Fruit fly (Drosophila melanogaster) whole organism, embryonic: ENCODE results near the gene Prx2.

Experiments used
- Atf6 ChIP-seq: fragments of 200-800 bp; sonication (Bioruptor generic); IDR thresholded peaks from 2 replicates; pipeline ENCODE4 v1.3.6; 2022; ENCODE audit warnings: missing biosample characterization, missing genetic modification characterization
- B-H2 ChIP-seq: fragments of 200-800 bp; sonication (Bioruptor generic); optimal IDR thresholded peaks from 2 replicates; lab custom pipeline; 2018; ENCODE audit warnings: missing biosample characterization, mild to moderate bottlenecking, missing genetic modification characterization
- BtbVII ChIP-seq: fragments of 200-800 bp; sonication (Bioruptor generic); optimal IDR thresholded peaks from 3 replicates; lab custom pipeline; 2017; ENCODE audit warnings: missing biosample characterization, mild to moderate bottlenecking, missing genetic modification characterization
- CG10147 ChIP-seq: fragments of 200-800 bp; sonication (Bioruptor generic); optimal IDR thresholded peaks from 2 replicates; lab custom pipeline; 2019; ENCODE audit warnings: missing biosample characterization, mild to moderate bottlenecking, missing genetic modification characterization, moderate library complexity
- CG11504 ChIP-seq: fragments of 200-800 bp; sonication (Bioruptor generic); optimal IDR thresholded peaks from 3 replicates; lab custom pipeline; 2019; ENCODE audit warnings: missing biosample characterization, mild to moderate bottlenecking, missing genetic modification characterization, moderate library complexity
- CG11723 ChIP-seq: fragments of 200-800 bp; sonication (Bioruptor generic); optimal IDR thresholded peaks from 2 replicates; lab custom pipeline; 2017; ENCODE audit warnings: missing biosample characterization, mild to moderate bottlenecking, missing genetic modification characterization
- CG12391 ChIP-seq: fragments of 200-800 bp; sonication (Bioruptor generic); optimal IDR thresholded peaks from 3 replicates; lab custom pipeline; 2018; ENCODE audit warnings: missing biosample characterization, mild to moderate bottlenecking, missing genetic modification characterization, moderate library complexity
- CG13424 ChIP-seq: fragments of 200-800 bp; sonication (Bioruptor generic); optimal IDR thresholded peaks from 2 replicates; lab custom pipeline; 2019; ENCODE audit warnings: missing biosample characterization, mild to moderate bottlenecking, missing genetic modification characterization, moderate library complexity
- CG13775 ChIP-seq: fragments of 200-800 bp; sonication (Bioruptor generic); optimal IDR thresholded peaks from 3 replicates; lab custom pipeline; 2017; ENCODE audit warnings: missing biosample characterization, mild to moderate bottlenecking, missing genetic modification characterization
- CG14441 ChIP-seq: fragments of 200-800 bp; sonication (Bioruptor generic); IDR thresholded peaks from 2 replicates; pipeline ENCODE4 v1.3.6; 2022; ENCODE audit warnings: missing biosample characterization, missing genetic modification characterization
- CG17359 ChIP-seq: fragments of 200-800 bp; sonication (Bioruptor generic); optimal IDR thresholded peaks from 3 replicates; lab custom pipeline; 2018; ENCODE audit warnings: missing biosample characterization, mild to moderate bottlenecking, missing genetic modification characterization, moderate library complexity
- CG17361 ChIP-seq: fragments of 200-800 bp; sonication (Bioruptor generic); IDR thresholded peaks from 3 replicates; pipeline ENCODE4 v1.3.6; 2022; ENCODE audit warnings: missing biosample characterization, missing genetic modification characterization
- CG18262 ChIP-seq: fragments of 200-800 bp; optimal IDR thresholded peaks from 3 replicates; lab custom pipeline; 2019; ENCODE audit warnings: missing biosample characterization, mild to moderate bottlenecking, missing genetic modification characterization, moderate library complexity
- CG1832 ChIP-seq: fragments of 200-800 bp; sonication (Bioruptor generic); optimal IDR thresholded peaks from 2 replicates; lab custom pipeline; 2017; ENCODE audit warnings: missing biosample characterization, mild to moderate bottlenecking, missing genetic modification characterization, inconsistent platforms
- CG2712 ChIP-seq: fragments of 200-800 bp; optimal IDR thresholded peaks from 3 replicates; lab custom pipeline; 2019; ENCODE audit warnings: missing biosample characterization, mild to moderate bottlenecking, missing genetic modification characterization, moderate library complexity
- CG31441 ChIP-seq: fragments of 200-800 bp; sonication (Bioruptor generic); IDR thresholded peaks from 2 replicates; pipeline ENCODE4 v1.3.6; 2022; ENCODE audit warnings: missing biosample characterization, missing genetic modification characterization
- CG3163 ChIP-seq: fragments of 200-800 bp; sonication (Bioruptor generic); optimal IDR thresholded peaks from 3 replicates; lab custom pipeline; 2016; ENCODE audit warnings: missing biosample characterization, missing genetic modification characterization
- CG32532 ChIP-seq: fragments of 200-800 bp; sonication (Bioruptor generic); IDR thresholded peaks from 2 replicates; pipeline ENCODE4 v1.3.6; 2022; ENCODE audit warnings: missing biosample characterization, missing genetic modification characterization
- CG34422 ChIP-seq: fragments of 200-800 bp; sonication (Bioruptor generic); IDR thresholded peaks from 3 replicates; pipeline ENCODE4 v1.3.6; 2022; ENCODE audit warnings: missing biosample characterization, missing genetic modification characterization
- CG4328 ChIP-seq: fragments of 200-800 bp; sonication (Bioruptor generic); optimal IDR thresholded peaks from 3 replicates; lab custom pipeline; 2017; ENCODE audit warnings: missing biosample characterization, missing genetic modification reagents, missing genetic modification characterization
- CG5245 ChIP-seq: fragments of 200-800 bp; sonication (Bioruptor generic); optimal IDR thresholded peaks from 3 replicates; lab custom pipeline; 2016; ENCODE audit warnings: missing biosample characterization, missing genetic modification characterization
- CG6254 ChIP-seq: fragments of 200-800 bp; sonication (Bioruptor generic); optimal IDR thresholded peaks from 3 replicates; lab custom pipeline; 2017; ENCODE audit warnings: mild to moderate bottlenecking, missing biosample characterization, missing genetic modification reagents, missing genetic modification characterization
- CG6683 ChIP-seq: fragments of 200-800 bp; sonication (Bioruptor generic); optimal IDR thresholded peaks from 2 replicates; lab custom pipeline; 2017; ENCODE audit warnings: missing biosample characterization, mild to moderate bottlenecking, missing genetic modification characterization, missing genetic modification reagents
- CG8765 ChIP-seq: fragments of 200-800 bp; sonication (Bioruptor generic); IDR thresholded peaks from 2 replicates; pipeline ENCODE4 v1.3.6; 2022; ENCODE audit warnings: missing biosample characterization, missing genetic modification characterization
- D19B ChIP-seq: fragments of 200-800 bp; sonication (Bioruptor generic); optimal IDR thresholded peaks from 2 replicates; lab custom pipeline; 2017; ENCODE audit warnings: missing biosample characterization, mild to moderate bottlenecking, missing genetic modification characterization
- Deaf1 ChIP-seq: fragments of 200-800 bp; optimal IDR thresholded peaks from 3 replicates; lab custom pipeline; 2019; ENCODE audit warnings: missing biosample characterization, mild to moderate bottlenecking, missing genetic modification characterization, moderate library complexity
- Drgx ChIP-seq: fragments of 200-800 bp; sonication (Bioruptor generic); IDR thresholded peaks from 2 replicates; pipeline ENCODE4 v1.3.6; 2022; ENCODE audit warnings: missing biosample characterization, missing genetic modification characterization
- H15 ChIP-seq: fragments of 200-800 bp; sonication (Bioruptor generic); IDR thresholded peaks from 3 replicates; pipeline ENCODE4 v1.3.6; 2022; ENCODE audit warnings: missing biosample characterization, missing genetic modification characterization
- Hand ChIP-seq: fragments of 200-800 bp; sonication (Bioruptor generic); optimal IDR thresholded peaks from 2 replicates; lab custom pipeline; 2017; ENCODE audit warnings: mild to moderate bottlenecking, missing biosample characterization, missing genetic modification reagents, missing genetic modification characterization
- Hey ChIP-seq: fragments of 200-800 bp; sonication (Bioruptor generic); optimal IDR thresholded peaks from 3 replicates; lab custom pipeline; 2018; ENCODE audit warnings: missing biosample characterization, mild to moderate bottlenecking, missing genetic modification characterization
- Hmr ChIP-seq: fragments of 200-800 bp; sonication (Bioruptor generic); optimal IDR thresholded peaks from 3 replicates; lab custom pipeline; 2017; ENCODE audit warnings: mild to moderate bottlenecking, missing biosample characterization, missing genetic modification reagents, missing genetic modification characterization
- Hr51 ChIP-seq, 2 experiments: fragments of 200-800 bp; sonication (Bioruptor generic); optimal IDR thresholded peaks; 2 replicates in 1 of 2; 3 replicates in 1 of 2; lab custom pipeline; 2016 to 2018; ENCODE audit warnings: missing biosample characterization in 2 of 2, missing genetic modification characterization in 2 of 2, mild to moderate bottlenecking in 1 of 2, moderate library complexity in 1 of 2
- Hsf ChIP-seq: fragments of 200-800 bp; sonication (Bioruptor generic); optimal IDR thresholded peaks from 3 replicates; lab custom pipeline; 2016; ENCODE audit warnings: missing biosample characterization, missing genetic modification characterization
- Jarid2 ChIP-seq: fragments of 200-800 bp; sonication (Bioruptor generic); optimal IDR thresholded peaks from 3 replicates; lab custom pipeline; 2017; ENCODE audit warnings: mild to moderate bottlenecking, missing biosample characterization, missing genetic modification reagents, missing genetic modification characterization
- Nf-YC ChIP-seq: fragments of 200-800 bp; optimal IDR thresholded peaks from 3 replicates; lab custom pipeline; 2019; ENCODE audit warnings: missing biosample characterization, mild to moderate bottlenecking, missing genetic modification characterization, moderate library complexity
- NfI ChIP-seq: fragments of 200-800 bp; sonication (Bioruptor generic); optimal IDR thresholded peaks from 3 replicates; lab custom pipeline; 2018; ENCODE audit warnings: missing biosample characterization, mild to moderate bottlenecking, missing genetic modification characterization, moderate library complexity
- Sry-β ChIP-seq: fragments of 200-800 bp; sonication (Bioruptor generic); optimal IDR thresholded peaks from 2 replicates; lab custom pipeline; 2018; ENCODE audit warnings: missing biosample characterization, mild to moderate bottlenecking, missing genetic modification characterization, moderate library complexity
- bsh ChIP-seq, 2 experiments: fragments of 200-800 bp; sonication (Bioruptor generic); optimal IDR thresholded peaks; 2 replicates each; lab custom pipeline; 2017 to 2018; ENCODE audit warnings: mild to moderate bottlenecking in 2 of 2, missing biosample characterization in 2 of 2, missing genetic modification characterization in 2 of 2, moderate library complexity in 1 of 2
- crp ChIP-seq, 2 experiments: fragments of 200-800 bp; sonication (Bioruptor generic); optimal IDR thresholded peaks; 2 replicates in 1 of 2; 3 replicates in 1 of 2; lab custom pipeline; 2017; ENCODE audit warnings: missing biosample characterization in 2 of 2, missing genetic modification characterization in 2 of 2, mild to moderate bottlenecking in 1 of 2, moderate library complexity in 1 of 2
- fd3F ChIP-seq: fragments of 200-800 bp; sonication (Bioruptor generic); optimal IDR thresholded peaks from 2 replicates; lab custom pipeline; 2018; ENCODE audit warnings: missing biosample characterization, mild to moderate bottlenecking, missing genetic modification characterization, moderate library complexity
- ftz-f1 ChIP-seq: fragments of 200-800 bp; sonication (Bioruptor generic); optimal IDR thresholded peaks from 2 replicates; lab custom pipeline; 2016; ENCODE audit warnings: missing biosample characterization, missing genetic modification characterization
- fu2 ChIP-seq: fragments of 200-800 bp; sonication (Bioruptor generic); optimal IDR thresholded peaks from 2 replicates; lab custom pipeline; 2016; ENCODE audit warnings: missing biosample characterization, missing genetic modification characterization
- gcm ChIP-seq: fragments of 200-800 bp; sonication (Bioruptor generic); optimal IDR thresholded peaks from 2 replicates; lab custom pipeline; 2019; ENCODE audit warnings: missing biosample characterization, mild to moderate bottlenecking, missing genetic modification characterization, moderate library complexity
- h ChIP-seq: fragments of >200 bp; optimal IDR thresholded peaks from 2 replicates; lab custom pipeline; 2017
- lilli ChIP-seq: fragments of 200-800 bp; sonication (Bioruptor generic); optimal IDR thresholded peaks from 3 replicates; lab custom pipeline; 2016; ENCODE audit warnings: missing biosample characterization, missing genetic modification characterization
- phol ChIP-seq: fragments of 200-800 bp; sonication (Bioruptor generic); optimal IDR thresholded peaks from 3 replicates; lab custom pipeline; 2018; ENCODE audit warnings: missing biosample characterization, mild to moderate bottlenecking, missing genetic modification characterization, moderate library complexity
- salm ChIP-seq: fragments of 200-800 bp; sonication (Bioruptor generic); optimal IDR thresholded peaks from 2 replicates; lab custom pipeline; 2018; ENCODE audit warnings: missing biosample characterization, mild to moderate bottlenecking, missing genetic modification characterization
- sens ChIP-seq: fragments of 200-800 bp; sonication (Bioruptor generic); peaks from one replicate; lab custom pipeline; 2016; ENCODE audit warnings: missing biosample characterization, missing genetic modification characterization
- tap ChIP-seq: fragments of 200-800 bp; optimal IDR thresholded peaks from 3 replicates; lab custom pipeline; 2019; ENCODE audit warnings: missing biosample characterization, mild to moderate bottlenecking, missing genetic modification characterization, moderate library complexity

The Prx2 gene

dm6 chrX:13319376-13319883 lies 10.2 kb upstream of the Prx2 start (continued):
- TF ChIP-seq fu2 (GFP tag; lab: Kevin White, UChicago) (no peak), ftz-f1 (GFP tag; lab: Kevin White, UChicago) (peak; percentile 62), Hr51 (GFP tag; optimal IDR thresholded peaks at IDR 0.05; lab: Kevin White, UChicago) (peak in 1 of 2 experiments; percentile 58), CG1832 (GFP tag; lab: Kevin White, UChicago) (peak; percentile 76), Jarid2 (peak; percentile 21), D19B (GFP tag; lab: Kevin White, UChicago) (peak; percentile 1), CG17359 (tag; lab: Kevin White, UChicago) (peak; percentile 53), CG4328 (peak; percentile 24), CG18262 (tag; lab: Kevin White, UChicago) (peak; percentile 38), H15 (no peak), Sry-β (GFP tag; lab: Kevin White, UChicago) (peak; percentile 91), gcm (GFP tag; lab: Kevin White, UChicago) (peak; percentile 23), lilli (GFP tag; lab: Kevin White, UChicago) (peak; percentile 7), CG13775 (peak; percentile 14), CG12391 (tag; lab: Kevin White, UChicago) (peak; percentile 47), CG31441 (GFP tag; lab: Robert Waterston, UW) (peak; percentile 18; the same call in 1 of the 2 replicates), CG11504 (tag; lab: Kevin White, UChicago) (peak; percentile 60), NfI (GFP tag; lab: Kevin White, UChicago) (peak; percentile 36), Hey (tag; lab: Kevin White, UChicago) (no peak), CG17361 (GFP tag; lab: Robert Waterston, UW) (peak; percentile 59; the same call in 2 of the 3 replicates), Deaf1 (tag; lab: Kevin White, UChicago) (peak; percentile 46), CG32532 (0 out of 2 replicates have a peak, but pooled peaks have one; percentile 28), CG13424 (tag; lab: Kevin White, UChicago) (peak; percentile 61), tap (peak; percentile 19), fd3F (GFP tag; lab: Kevin White, UChicago) (peak; percentile 39), salm (tag; lab: Kevin White, UChicago) (peak; percentile 39), CG10147 (GFP tag; lab: Kevin White, UChicago) (peak; percentile 57), CG14441 (GFP tag; lab: Robert Waterston, UW) (no peak), Hsf (GFP tag; lab: Kevin White, UChicago) (no peak), Hmr (GFP tag; lab: Kevin White, UChicago) (peak; percentile 66), CG6683 (GFP tag; lab: Kevin White, UChicago) (peak; percentile 28), phol (tag; lab: Kevin White, UChicago) (peak; percentile 22), CG6254 (peak; percentile 60), CG3163 (GFP tag; lab: Kevin White, UChicago) (no peak), CG34422 (GFP tag; lab: Robert Waterston, UW) (no peak), BtbVII (GFP tag; lab: Kevin White, UChicago) (peak; percentile 62), B-H2 (GFP tag; lab: Kevin White, UChicago) (peak; percentile 43), CG8765 (GFP tag; lab: Robert Waterston, UW) (no peak), Atf6 (GFP tag; lab: Robert Waterston, UW) (0 out of 2 replicates have a peak, but pooled peaks have one; percentile 22), bsh (GFP tag; optimal IDR thresholded peaks at IDR 0.05; lab: Kevin White, UChicago) (peak; percentile 20 to 88), CG11723 (peak; percentile 13), CG2712 (peak; percentile 50), Drgx (peak; percentile 81), h (lab: Kevin White, UChicago) (no peak), crp (GFP tag; optimal IDR thresholded peaks at IDR 0.05; lab: Kevin White, UChicago) (no peak), Hand (GFP tag; lab: Kevin White, UChicago) (peak; percentile 27), sens (GFP tag; lab: Kevin White, UChicago) (peak; percentile 50), Nf-YC (tag; lab: Kevin White, UChicago) (peak; percentile 61), CG5245 (GFP tag; lab: Kevin White, UChicago) (no peak)
